Fruit fly (Drosophila melanogaster): ENCODE results near the gene CG33229.

dm6 chr3L:232267-232666 is 8.6 kb downstream of the CG33229 start, which contains the start of gene CG34454:
- TF ChIP-seq CTCF (optimal IDR thresholded peaks at IDR 0.05) (no peak), CG8478 (optimal IDR thresholded peaks at IDR 0.05) (no peak)

Data from S2 (cell line).